Worm (Caenorhabditis elegans) whole organism, L1 larva: ENCODE data around the gene F58H1.7.

Experiments used
- ama-1 ChIP-seq: fragments of 150-350 bp; optimal IDR thresholded peaks from 2 replicates; lab custom pipeline; 2014
- lin-15B ChIP-seq: fragments of 150-350 bp; sonication (generic microtip); optimal IDR thresholded peaks from 3 replicates; lab custom pipeline; 2014; ENCODE audit warnings: missing biosample characterization, missing genetic modification characterization
- zag-1 ChIP-seq: fragments of 150-350 bp; optimal IDR thresholded peaks from 2 replicates; lab custom pipeline; 2014; ENCODE audit warnings: missing biosample characterization, missing genetic modification characterization

DNA sequence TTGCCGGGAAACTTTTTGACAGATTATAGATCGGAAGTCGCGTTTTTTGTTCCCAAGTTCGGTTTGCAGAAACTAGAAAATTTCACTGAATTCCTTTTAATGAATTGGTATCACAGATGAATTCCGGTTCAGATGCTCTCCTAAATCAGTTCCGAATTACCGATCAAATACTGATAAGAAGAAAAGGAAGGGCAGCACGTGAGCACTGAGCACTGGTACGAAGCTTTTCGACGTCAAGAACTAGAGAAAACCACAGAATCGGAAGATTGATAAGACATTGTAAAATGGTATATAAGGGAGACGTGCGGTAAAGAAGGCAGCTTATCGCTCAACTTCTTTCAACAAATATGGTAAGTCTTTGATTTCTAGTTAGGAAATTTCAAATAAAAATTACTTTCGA lies 10.6 kb upstream of the F58H1.7 start, which contains the start of gene cpr-1:
- TF ChIP-seq ama-1 (lab: Kevin White, UChicago) (no peak), zag-1 (no peak), lin-15B (tag; lab: Kevin White, UChicago) (no peak)
